Fruit fly (Drosophila melanogaster) whole organism: ENCODE measurements around the gene CG14926.

Source experiments
- CG8478 ChIP-seq: fragments of >200 bp; optimal IDR thresholded peaks from 2 replicates; lab custom pipeline; 2018; ENCODE audit warnings: inconsistent platforms
- psq ChIP-seq: fragments of >200 bp; optimal IDR thresholded peaks from 2 replicates; lab custom pipeline; 2017
- usp ChIP-seq: fragments of >200 bp; optimal IDR thresholded peaks from 2 replicates; lab custom pipeline; 2017; ENCODE audit warnings: missing biosample characterization, missing genetic modification characterization, mixed read lengths

DNA sequence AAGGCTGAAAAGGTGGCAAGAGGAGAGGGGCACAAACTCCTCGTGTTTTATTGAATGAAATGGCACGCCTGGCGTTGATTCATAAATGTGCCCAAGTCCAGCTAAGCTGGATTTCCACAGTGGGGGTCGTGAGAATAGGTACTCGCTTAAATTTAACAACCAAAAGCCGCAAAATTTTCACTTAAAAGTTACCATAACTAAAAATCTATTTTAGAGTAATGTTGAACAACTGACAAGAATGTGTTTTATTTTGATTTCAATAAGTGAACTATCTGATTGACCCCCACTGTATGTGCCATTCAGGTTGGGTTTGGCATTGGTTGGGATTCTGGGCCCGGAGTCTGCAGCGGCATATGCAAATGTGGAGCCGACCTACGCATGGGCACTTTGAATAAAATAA, 19.2 kb downstream of the CG14926 start:
- TF ChIP-seq psq (lab: Kevin White, UChicago) (no peak), usp (GFP tag; lab: Kevin White, UChicago) (no peak), CG8478 (lab: Kevin White, UChicago) (no peak)
